Worm (Caenorhabditis elegans) whole organism, L1 larva: ENCODE measurements around the gene frpr-18.

ENCODE experiments used
- C04F5.9 ChIP-seq: sonication (generic microtip); optimal IDR thresholded peaks from 2 replicates; lab custom pipeline; 2016; ENCODE audit warnings: missing genetic modification characterization, missing compliant biosample characterization
- C34B4.2 ChIP-seq: sonication (generic microtip); optimal IDR thresholded peaks from 2 replicates; lab custom pipeline; 2017; ENCODE audit warnings: mild to moderate bottlenecking, missing genetic modification characterization, missing compliant biosample characterization
- aha-1 ChIP-seq: fragments of 150-350 bp; optimal IDR thresholded peaks from 2 replicates; lab custom pipeline; 2014; ENCODE audit warnings: missing biosample characterization, missing genetic modification characterization
- alr-1 ChIP-seq: fragments of 200-800 bp; sonication (Bioruptor generic); optimal IDR thresholded peaks from 2 replicates; lab custom pipeline; 2018; ENCODE audit warnings: borderline replicate concordance, mild to moderate bottlenecking, missing genetic modification characterization, missing compliant biosample characterization
- aly-2 ChIP-seq: fragments of 150-350 bp; optimal IDR thresholded peaks from 2 replicates; lab custom pipeline; 2014; ENCODE audit warnings: missing biosample characterization, missing genetic modification characterization
- ama-1 ChIP-seq: fragments of 150-350 bp; optimal IDR thresholded peaks from 2 replicates; lab custom pipeline; 2014
- ceh-82 ChIP-seq, 3 experiments: fragments of 150-350 bp in 1 of 3; sonication (generic microtip) in 2 of 3; optimal IDR thresholded peaks; 2 replicates each; lab custom pipeline; 2014 to 2017; ENCODE audit warnings: missing biosample characterization in 3 of 3, missing genetic modification characterization in 3 of 3
- ceh-88 ChIP-seq: fragments of 200-800 bp; sonication (Bioruptor generic); IDR thresholded peaks from 2 replicates; pipeline ENCODE4 v1.3.6; 2022; ENCODE audit warnings: missing genetic modification characterization, missing compliant biosample characterization
- dpl-1 ChIP-seq, 3 experiments: fragments of 150-350 bp in 2 of 3; sonication (generic microtip) in 1 of 3; optimal IDR thresholded peaks; 2 replicates each; lab custom pipeline; 2014 to 2017; ENCODE audit warnings: missing biosample characterization in 3 of 3, missing genetic modification characterization in 3 of 3, missing genetic modification reagents in 3 of 3
- dsc-1 ChIP-seq: sonication (generic microtip); optimal IDR thresholded peaks from 2 replicates; lab custom pipeline; 2016; ENCODE audit warnings: mild to moderate bottlenecking, missing genetic modification characterization, missing compliant biosample characterization
- efl-1 ChIP-seq, 4 experiments: fragments of 150-350 bp; optimal IDR thresholded peaks in 3 of 4; peaks in 1 of 4; 1 replicate in 1 of 4; 2 replicates in 3 of 4; lab custom pipeline; 2014; ENCODE audit warnings: missing biosample characterization in 2 of 4, missing genetic modification characterization in 2 of 4, missing genetic modification reagents in 2 of 4
- efl-3 ChIP-seq: fragments of 200-800 bp; sonication (Bioruptor generic); optimal IDR thresholded peaks from 2 replicates; lab custom pipeline; 2018; ENCODE audit warnings: mild to moderate bottlenecking, missing genetic modification characterization, missing compliant biosample characterization
- egl-13 ChIP-seq: sonication (generic microtip); optimal IDR thresholded peaks from 2 replicates; lab custom pipeline; 2016; ENCODE audit warnings: missing genotype, missing genetic modification reagents, missing genetic modification characterization, missing compliant biosample characterization
- egl-27 ChIP-seq, 2 experiments: fragments of 150-350 bp in 1 of 2; sonication (generic microtip); optimal IDR thresholded peaks; 3 replicates each; lab custom pipeline; 2017 to 2018; ENCODE audit warnings: missing biosample characterization in 2 of 2, missing genetic modification characterization in 2 of 2, missing genetic modification reagents in 2 of 2
- ets-5 ChIP-seq: fragments of 200-800 bp; sonication (Bioruptor generic); IDR thresholded peaks from 2 replicates; pipeline ENCODE4 v1.3.6; 2022; ENCODE audit warnings: missing genetic modification characterization, missing compliant biosample characterization
- fkh-4 ChIP-seq: sonication (generic microtip); optimal IDR thresholded peaks from 2 replicates; lab custom pipeline; 2016; ENCODE audit warnings: missing compliant biosample characterization, missing genetic modification characterization, borderline replicate concordance
- hlh-17 ChIP-seq: fragments of 200-800 bp; sonication (Bioruptor generic); optimal IDR thresholded peaks from 2 replicates; lab custom pipeline; 2018; ENCODE audit warnings: missing genetic modification characterization, mild to moderate bottlenecking, missing compliant biosample characterization, moderate library complexity, borderline replicate concordance
- hpl-2 ChIP-seq: fragments of 150-350 bp; optimal IDR thresholded peaks from 2 replicates; lab custom pipeline; 2014; ENCODE audit warnings: missing biosample characterization, missing genetic modification reagents, missing genetic modification characterization
- isw-1 ChIP-seq: fragments of 200-800 bp; sonication (Bioruptor generic); IDR thresholded peaks from 2 replicates; pipeline ENCODE4 v1.3.6; 2022; ENCODE audit warnings: missing genetic modification characterization, missing compliant biosample characterization
- jun-1 ChIP-seq: fragments of 150-350 bp; optimal IDR thresholded peaks from 2 replicates; lab custom pipeline; 2014; ENCODE audit warnings: missing biosample characterization, missing genetic modification reagents, missing genetic modification characterization
- lin-13 ChIP-seq: fragments of 150-350 bp; optimal IDR thresholded peaks from 2 replicates; lab custom pipeline; 2014; ENCODE audit warnings: missing biosample characterization, missing genetic modification reagents, missing genetic modification characterization
- lin-14 ChIP-seq: fragments of 200-800 bp; sonication (Bioruptor generic); optimal IDR thresholded peaks from 2 replicates; lab custom pipeline; 2018; ENCODE audit warnings: mild to moderate bottlenecking, missing genetic modification characterization, moderate library complexity, missing compliant biosample characterization
- lin-35 ChIP-seq, 2 experiments: fragments of 150-350 bp; optimal IDR thresholded peaks; 2 replicates each; lab custom pipeline; 2014; ENCODE audit warnings: missing biosample characterization in 2 of 2, missing genetic modification characterization in 2 of 2, missing genetic modification reagents in 2 of 2
- lin-39 ChIP-seq: fragments of 150-350 bp; optimal IDR thresholded peaks from 2 replicates; lab custom pipeline; 2014; ENCODE audit warnings: missing biosample characterization, missing genetic modification reagents, missing genetic modification characterization
- mab-9 ChIP-seq: fragments of 200-800 bp; sonication (Bioruptor generic); IDR thresholded peaks from 2 replicates; pipeline ENCODE4 v1.3.6; 2022; ENCODE audit warnings: missing genetic modification reagents, missing genetic modification characterization, missing compliant biosample characterization
- mep-1 ChIP-seq: fragments of 150-350 bp; optimal IDR thresholded peaks from 2 replicates; lab custom pipeline; 2014; ENCODE audit warnings: missing biosample characterization, missing genetic modification characterization
- nhr-11 ChIP-seq: fragments of 150-350 bp; optimal IDR thresholded peaks from 2 replicates; lab custom pipeline; 2014; ENCODE audit warnings: missing biosample characterization, missing genetic modification characterization
- nhr-19 ChIP-seq: fragments of 200-800 bp; sonication (Bioruptor generic); conservative IDR thresholded peaks from 2 replicates; pipeline ENCODE4 v1.3.6; 2022; ENCODE audit warnings: missing genetic modification characterization, missing compliant biosample characterization
- nhr-20 ChIP-seq: sonication (generic microtip); optimal IDR thresholded peaks from 2 replicates; lab custom pipeline; 2016; ENCODE audit warnings: mild to moderate bottlenecking, missing genetic modification characterization, missing compliant biosample characterization
- nhr-28 ChIP-seq: fragments of 150-350 bp; optimal IDR thresholded peaks from 2 replicates; lab custom pipeline; 2014; ENCODE audit warnings: missing biosample characterization, missing genetic modification characterization
- nhr-47 ChIP-seq: sonication (generic microtip); optimal IDR thresholded peaks from 2 replicates; lab custom pipeline; 2016; ENCODE audit warnings: mild to moderate bottlenecking, missing genetic modification characterization, moderate library complexity, missing compliant biosample characterization
- nhr-71 ChIP-seq: sonication (generic microtip); optimal IDR thresholded peaks from 2 replicates; lab custom pipeline; 2016; ENCODE audit warnings: mild to moderate bottlenecking, missing genetic modification characterization, moderate library complexity, missing compliant biosample characterization
- nhr-84 ChIP-seq: sonication (generic microtip); optimal IDR thresholded peaks from 2 replicates; lab custom pipeline; 2017; ENCODE audit warnings: missing biosample characterization, missing genetic modification characterization
- nhr-90 ChIP-seq: sonication (generic microtip); optimal IDR thresholded peaks from 2 replicates; lab custom pipeline; 2016; ENCODE audit warnings: mild to moderate bottlenecking, missing genetic modification characterization, missing compliant biosample characterization; ENCODE audit not compliant: poor library complexity
- pqm-1 ChIP-seq: sonication (generic microtip); optimal IDR thresholded peaks from 3 replicates; lab custom pipeline; 2017; ENCODE audit warnings: missing biosample characterization, missing genetic modification characterization
- rnt-1 ChIP-seq: sonication (generic microtip); optimal IDR thresholded peaks from 2 replicates; lab custom pipeline; 2016; ENCODE audit warnings: mild to moderate bottlenecking, missing genetic modification characterization, moderate library complexity, missing compliant biosample characterization
- skn-1 ChIP-seq: fragments of 150-350 bp; optimal IDR thresholded peaks from 2 replicates; lab custom pipeline; 2014; ENCODE audit warnings: missing biosample characterization, missing genetic modification characterization
- snpc-4 ChIP-seq: fragments of 150-350 bp; optimal IDR thresholded peaks from 2 replicates; lab custom pipeline; 2014; ENCODE audit warnings: missing biosample characterization, missing genetic modification characterization
- sox-4 ChIP-seq: sonication (generic microtip); optimal IDR thresholded peaks from 2 replicates; lab custom pipeline; 2016; ENCODE audit warnings: missing genetic modification characterization, missing compliant biosample characterization
- swsn-7 ChIP-seq: sonication (generic microtip); optimal IDR thresholded peaks from 2 replicates; lab custom pipeline; 2016; ENCODE audit warnings: missing genetic modification characterization, missing compliant biosample characterization
- tbx-2 ChIP-seq: sonication (generic microtip); optimal IDR thresholded peaks from 2 replicates; lab custom pipeline; 2016; ENCODE audit warnings: missing genetic modification characterization, missing compliant biosample characterization
- tlp-1 ChIP-seq: fragments of 150-350 bp; optimal IDR thresholded peaks from 2 replicates; lab custom pipeline; 2014; ENCODE audit warnings: missing biosample characterization, missing genetic modification characterization
- unc-62 ChIP-seq: fragments of 150-350 bp; optimal IDR thresholded peaks from 2 replicates; lab custom pipeline; 2014; ENCODE audit warnings: missing biosample characterization, missing genetic modification reagents, missing genetic modification characterization
- unc-98 ChIP-seq: fragments of 200-800 bp; sonication (Bioruptor generic); IDR thresholded peaks from 2 replicates; pipeline ENCODE4 v1.3.6; 2022; ENCODE audit warnings: missing genetic modification characterization, missing compliant biosample characterization
- vab-15 ChIP-seq: sonication (generic microtip); optimal IDR thresholded peaks from 2 replicates; lab custom pipeline; 2017; ENCODE audit warnings: missing genotype, mild to moderate bottlenecking, missing genetic modification characterization, missing compliant biosample characterization

The frpr-18 gene

DNA sequence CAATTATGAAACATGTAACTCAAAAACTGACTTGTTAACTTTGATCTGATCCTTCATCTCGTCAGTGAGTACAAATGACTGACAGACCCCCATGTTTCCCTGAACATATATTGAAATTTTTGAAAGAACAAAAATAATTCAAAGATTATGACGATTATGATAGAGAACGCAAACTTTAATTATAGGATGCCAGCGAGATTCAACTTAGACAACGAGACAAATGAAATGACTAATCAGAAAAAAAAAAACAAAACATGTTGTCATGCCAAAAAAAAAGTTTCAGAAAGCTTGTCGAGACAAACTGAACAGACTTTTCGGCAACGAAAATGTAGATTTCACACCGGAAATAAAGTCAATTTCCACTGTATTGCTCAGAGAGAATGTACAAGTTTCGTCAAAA lies 15.4 kb upstream of the frpr-18 start, which contains the start of gene gpa-10:
gpa-10 (minus strand) TSS at position 101 of the 400 bp plus-strand sequence.
- TF ChIP-seq C04F5.9 (tag; lab: Kevin White, UChicago) = no peak
- TF ChIP-seq egl-13 (tag; lab: Kevin White, UChicago) = no peak
- no peak for TF ChIP-seq ceh-82 (tag; optimal IDR thresholded peaks at IDR 0.05; lab: Kevin White, UChicago)
- TF ChIP-seq lin-39 (tag; lab: Kevin White, UChicago) = no peak
- no peak for TF ChIP-seq mab-9 (GFP tag; lab: Robert Waterston, UW)
- no peak for TF ChIP-seq mep-1
- no peak for TF ChIP-seq C34B4.2 (tag; lab: Kevin White, UChicago)
- TF ChIP-seq tbx-2 (tag; lab: Kevin White, UChicago) = no peak
- no peak for TF ChIP-seq jun-1

DNA sequence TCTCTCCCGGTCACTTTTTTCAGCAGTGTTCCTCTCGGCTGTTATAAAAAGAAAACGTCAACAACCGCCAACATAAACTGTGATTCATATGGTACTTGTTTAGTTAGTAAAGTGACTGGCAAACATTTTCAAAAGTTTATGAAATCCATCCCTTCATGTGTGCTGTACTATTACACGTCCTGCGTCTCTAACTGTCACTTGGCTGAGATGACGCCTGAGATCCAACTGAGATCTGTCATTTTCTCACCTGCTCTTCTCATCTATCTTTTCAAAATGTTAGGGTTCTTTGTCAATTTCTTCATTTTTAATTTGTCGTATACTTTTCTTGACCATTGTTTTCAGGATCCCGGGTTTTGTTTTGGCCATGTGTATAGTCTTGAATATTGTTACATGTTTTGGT lies 4.6 kb downstream of the frpr-18 start:
- TF ChIP-seq rnt-1 (tag; lab: Kevin White, UChicago) (peak; percentile 23), nhr-19 (GFP tag; lab: Robert Waterston, UW) (no peak)

DNA sequence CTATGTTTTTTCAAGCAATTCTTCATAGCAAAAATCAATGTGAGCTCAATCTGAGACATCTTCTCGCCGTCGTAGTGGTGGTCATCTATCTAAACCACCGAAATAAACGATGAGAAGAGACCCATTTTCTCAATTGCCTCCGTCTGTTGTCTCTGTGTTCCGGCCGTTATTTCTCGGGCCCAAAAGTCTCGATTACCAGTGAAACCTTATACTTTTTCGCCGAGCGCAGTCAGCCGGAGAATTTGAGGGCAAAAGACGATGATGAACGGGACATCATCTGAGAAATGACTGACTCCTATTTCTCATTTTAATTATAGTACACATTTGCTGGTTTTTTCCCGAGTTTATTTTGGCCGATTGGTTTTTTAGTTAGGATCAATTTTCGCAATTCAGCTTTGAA lies 5.7 kb downstream of the frpr-18 start:
- no peak for TF ChIP-seq lin-13 (GFP tag; lab: Kevin White, UChicago)
- TF ChIP-seq efl-1 (optimal IDR thresholded peaks at IDR 0.05; lab: Kevin White, UChicago) = no peak
- peak in 1 of 2 experiments; percentile 77 for TF ChIP-seq efl-1 (GFP tag; optimal IDR thresholded peaks at IDR 0.05 in 1 of 2; lab: Kevin White, UChicago)
- peak; percentile 2 for TF ChIP-seq dsc-1
- no peak for TF ChIP-seq aha-1 (tag; lab: Kevin White, UChicago)
- no peak for TF ChIP-seq nhr-28
- no peak for TF ChIP-seq lin-39 (tag; lab: Kevin White, UChicago)
- peak; percentile 4 for TF ChIP-seq lin-14
- no peak for TF ChIP-seq ama-1 (lab: Kevin White, UChicago)

DNA sequence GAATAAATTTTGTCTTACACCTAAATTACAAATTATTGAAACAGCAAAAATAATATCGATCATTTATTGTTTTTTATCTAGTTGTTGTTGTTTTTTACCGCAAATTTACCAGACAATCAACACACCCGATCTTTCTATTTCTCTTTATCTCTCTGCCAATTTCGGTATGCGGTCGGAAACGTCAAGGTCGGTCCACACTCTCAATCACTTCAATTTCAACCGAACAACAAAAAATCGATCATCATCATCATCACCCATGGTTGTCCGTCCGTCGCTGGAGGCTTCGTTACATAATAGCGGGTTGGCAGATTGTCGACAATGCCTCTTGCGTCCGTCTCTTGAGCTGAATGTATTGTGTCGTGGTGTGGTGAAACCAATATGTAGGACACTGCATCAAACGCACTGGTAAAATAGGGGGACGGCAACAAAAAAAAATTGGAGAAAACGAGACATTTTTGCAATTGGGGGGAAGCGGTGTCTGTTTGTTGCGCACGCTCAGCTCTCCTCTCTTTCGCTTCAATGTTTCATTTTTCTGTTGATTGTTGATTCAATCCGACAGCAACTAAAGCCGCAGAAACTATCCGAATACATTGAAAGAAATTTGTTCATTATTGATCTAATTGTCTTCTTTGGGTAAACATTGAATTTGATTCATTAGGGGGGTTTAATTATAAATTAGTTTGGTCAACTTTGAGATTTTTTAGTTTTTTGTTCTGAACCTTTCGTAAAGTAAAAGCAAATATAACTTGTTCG lies 6.8 kb downstream of the frpr-18 start:
- no peak for TF ChIP-seq snpc-4 (tag; lab: Kevin White, UChicago)
- TF ChIP-seq nhr-19 (GFP tag; lab: Robert Waterston, UW) = no peak
- TF ChIP-seq vab-15 (tag; lab: Kevin White, UChicago) = no peak
- TF ChIP-seq nhr-71 = peak; percentile 4
- TF ChIP-seq lin-35 (GFP tag; optimal IDR thresholded peaks at IDR 0.05; lab: Kevin White, UChicago) = peak in 1 of 2 experiments; percentile 3
- no peak for TF ChIP-seq C04F5.9 (tag; lab: Kevin White, UChicago)
- no peak for TF ChIP-seq nhr-11 (tag; lab: Kevin White, UChicago)
- no peak for TF ChIP-seq alr-1 (tag; lab: Kevin White, UChicago)
- no peak for TF ChIP-seq hpl-2 (GFP tag; lab: Kevin White, UChicago)
- no peak for TF ChIP-seq nhr-84 (tag; lab: Kevin White, UChicago)
- no peak for TF ChIP-seq isw-1 (GFP tag; lab: Robert Waterston, UW)
- TF ChIP-seq ets-5 = no peak
- no peak for TF ChIP-seq efl-3 (GFP tag; lab: Kevin White, UChicago)
- TF ChIP-seq fkh-4 (tag; lab: Kevin White, UChicago) = no peak
- no peak for TF ChIP-seq ceh-88 (GFP tag; lab: Robert Waterston, UW)
- no peak for TF ChIP-seq sox-4 (tag; lab: Kevin White, UChicago)
- no peak for TF ChIP-seq pqm-1 (tag; lab: Kevin White, UChicago)
- no peak for TF ChIP-seq hlh-17 (GFP tag; lab: Kevin White, UChicago)
- no peak for TF ChIP-seq nhr-47 (tag; lab: Kevin White, UChicago)
- TF ChIP-seq lin-14 = peak; percentile 71
- TF ChIP-seq tbx-2 (tag; lab: Kevin White, UChicago) = peak; percentile 18
- no peak for TF ChIP-seq skn-1 (tag; lab: Kevin White, UChicago)
- TF ChIP-seq unc-62 (GFP tag; lab: Kevin White, UChicago) = no peak
- TF ChIP-seq unc-98 (GFP tag; lab: Robert Waterston, UW) = no peak
- TF ChIP-seq tlp-1 (tag; lab: Kevin White, UChicago) = no peak
- no peak for TF ChIP-seq nhr-28
- no peak for TF ChIP-seq dpl-1 (GFP tag; optimal IDR thresholded peaks at IDR 0.05; lab: Kevin White, UChicago)
- no peak for TF ChIP-seq egl-27 (tag; optimal IDR thresholded peaks at IDR 0.05; lab: Kevin White, UChicago)
- no peak for TF ChIP-seq swsn-7
- peak; percentile 8 for TF ChIP-seq nhr-90 (tag; lab: Kevin White, UChicago)
- TF ChIP-seq ceh-82 (tag; optimal IDR thresholded peaks at IDR 0.05; lab: Kevin White, UChicago) = no peak
- TF ChIP-seq nhr-20 (tag; lab: Kevin White, UChicago) = peak; percentile 35
- TF ChIP-seq lin-13 (GFP tag; lab: Kevin White, UChicago) = no peak
- TF ChIP-seq aly-2 (tag; lab: Kevin White, UChicago) = no peak
